Fruit fly (Drosophila melanogaster): ENCODE measurements around the gene CheB38a.

CheB38a gene

DNA sequence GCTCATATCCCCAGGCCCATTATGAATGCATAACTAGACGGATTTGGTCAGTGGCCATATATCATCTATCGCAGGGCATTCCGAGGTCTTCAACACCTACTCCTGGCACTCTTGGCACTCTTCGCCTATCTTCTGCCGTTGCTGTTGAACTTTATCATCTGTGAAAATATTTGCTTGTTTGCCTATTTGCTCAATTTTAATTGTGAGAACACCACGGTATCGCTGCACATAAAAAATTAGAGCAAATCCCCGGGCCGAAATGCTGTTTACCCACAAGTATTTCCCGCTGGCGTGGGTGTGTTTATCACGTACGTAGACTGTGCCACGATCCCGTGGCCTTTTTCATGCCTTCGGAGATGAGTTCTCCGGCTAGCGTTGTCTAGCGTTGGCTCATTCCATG lies 37.6 kb downstream of the CheB38a start (continued):
- TF ChIP-seq CG2199 (GFP tag; IDR thresholded peaks at IDR 0.05), result no peak
- TF ChIP-seq CG13287 (GFP tag; IDR thresholded peaks at IDR 0.05; ENCODE audit: partially characterized antibody), result no peak
- TF ChIP-seq CG17612 (GFP tag; IDR thresholded peaks at IDR 0.05), result 0 out of 2 replicates have a peak, but pooled peaks have one; percentile 11
- TF ChIP-seq CG8290 (GFP tag; optimal IDR thresholded peaks at IDR 0.05), result peak; percentile 19
- peak; percentile 57 to 94 for TF ChIP-seq CG8290 (tag; optimal IDR thresholded peaks at IDR 0.05)
- TF ChIP-seq CG12744 (GFP tag; optimal IDR thresholded peaks at IDR 0.05), result no peak
- peak; percentile 54 for TF ChIP-seq CG6654 (GFP tag; optimal IDR thresholded peaks at IDR 0.05)
- TF ChIP-seq Ada2b (GFP tag; IDR thresholded peaks at IDR 0.05), result no peak
- no peak for TF ChIP-seq CG11093 (GFP tag; IDR thresholded peaks at IDR 0.05)
- TF ChIP-seq cg (GFP tag; optimal IDR thresholded peaks at IDR 0.05), result no peak
- TF ChIP-seq CG14050 (GFP tag; IDR thresholded peaks at IDR 0.05), result no peak
- no peak for TF ChIP-seq lmd (GFP tag; IDR thresholded peaks at IDR 0.05)
- peak; percentile 57 for TF ChIP-seq Fer3 (tag; optimal IDR thresholded peaks at IDR 0.05)
- TF ChIP-seq tap (tag; optimal IDR thresholded peaks at IDR 0.05), result peak; percentile 5
- peak; percentile 76 for TF ChIP-seq CG2875 (GFP tag; optimal IDR thresholded peaks at IDR 0.05)
- no peak for TF ChIP-seq GATAe (GFP tag; conservative IDR thresholded peaks at IDR 0.05)
- no peak for TF ChIP-seq CG8478 (optimal IDR thresholded peaks at IDR 0.05)
- TF ChIP-seq Stat92E (GFP tag; optimal IDR thresholded peaks at IDR 0.05), result no peak
- peak; percentile 12 for TF ChIP-seq CG2120 (GFP tag; optimal IDR thresholded peaks at IDR 0.05)
- no peak for TF ChIP-seq toy (GFP tag; IDR thresholded peaks at IDR 0.05)
- peak; percentile 71 for TF ChIP-seq HHEX (GFP tag; optimal IDR thresholded peaks at IDR 0.05)
- 0 out of 3 replicates have a peak, but pooled peaks have one; percentile 12 for TF ChIP-seq ase (GFP tag; IDR thresholded peaks at IDR 0.05)
- peak; percentile 59 for TF ChIP-seq bab2 (GFP tag; optimal IDR thresholded peaks at IDR 0.05)
- peak; percentile 48 for TF ChIP-seq Antp (GFP tag; optimal IDR thresholded peaks at IDR 0.05)
- peak; percentile 42; the same call in 1 of the 2 replicates for TF ChIP-seq Rfx (GFP tag; IDR thresholded peaks at IDR 0.05)
- no peak for TF ChIP-seq sima (GFP tag; optimal IDR thresholded peaks at IDR 0.05)
- no peak for TF ChIP-seq CG8944 (GFP tag; optimal IDR thresholded peaks at IDR 0.05)
- TF ChIP-seq CG1602 (GFP tag; optimal IDR thresholded peaks at IDR 0.05), result peak; percentile 13
- TF ChIP-seq sd (tag; optimal IDR thresholded peaks at IDR 0.05), result peak; percentile 47
- peak; percentile 17 for TF ChIP-seq CG6854 (GFP tag; optimal IDR thresholded peaks at IDR 0.05)
- peak; percentile 1 for TF ChIP-seq en (GFP tag; optimal IDR thresholded peaks at IDR 0.05)
- peak; percentile 75 for TF ChIP-seq Side (GFP tag; optimal IDR thresholded peaks at IDR 0.05)
- TF ChIP-seq BtbVII (GFP tag; optimal IDR thresholded peaks at IDR 0.05), result peak; percentile 70
- TF ChIP-seq CG11247 (GFP tag; IDR thresholded peaks at IDR 0.05), result no peak
- TF ChIP-seq Deaf1 (tag; optimal IDR thresholded peaks at IDR 0.05), result no peak
- TF ChIP-seq az2 (GFP tag; optimal IDR thresholded peaks at IDR 0.05), result peak; percentile 16
- no peak for TF ChIP-seq CG4404 (GFP tag; IDR thresholded peaks at IDR 0.05)
- peak; percentile 31 for TF ChIP-seq Fer2 (tag; optimal IDR thresholded peaks at IDR 0.05)
- 0 out of 2 replicates have a peak, but pooled peaks have one; percentile 18 for TF ChIP-seq Nf-YA (GFP tag; IDR thresholded peaks at IDR 0.05)
- TF ChIP-seq CG9215 (GFP tag; IDR thresholded peaks at IDR 0.05), result no peak
- peak; percentile 82 for TF ChIP-seq ci (GFP tag; IDR thresholded peaks at IDR 0.05)
- peak; percentile 22 for TF ChIP-seq CG2116 (GFP tag; optimal IDR thresholded peaks at IDR 0.05)
- no peak for TF ChIP-seq hth (optimal IDR thresholded peaks at IDR 0.05)
- no peak for TF ChIP-seq CG9876 (GFP tag; optimal IDR thresholded peaks at IDR 0.05)
- TF ChIP-seq CG16863 (GFP tag; optimal IDR thresholded peaks at IDR 0.05), result peak; percentile 42
- peak; percentile 57 for TF ChIP-seq CG15269 (tag; optimal IDR thresholded peaks at IDR 0.05)
- no peak for TF ChIP-seq mld (GFP tag; IDR thresholded peaks at IDR 0.05; ENCODE audit: partially characterized antibody)
- TF ChIP-seq CG10267 (tag; optimal IDR thresholded peaks at IDR 0.05), result peak; percentile 16
- TF ChIP-seq dm (GFP tag; optimal IDR thresholded peaks at IDR 0.05), result no peak
- TF ChIP-seq prd (optimal IDR thresholded peaks at IDR 0.05), result no peak
- TF ChIP-seq prd (GFP tag; IDR thresholded peaks at IDR 0.05), result peak; percentile 66
- TF ChIP-seq CG18599 (GFP tag; optimal IDR thresholded peaks at IDR 0.05), result peak; percentile 87
- no peak for TF ChIP-seq vnd (GFP tag; IDR thresholded peaks at IDR 0.05; ENCODE audit: partially characterized antibody)

Data from whole organism, embryonic.